Worm (Caenorhabditis elegans): Measurements from ENCODE around the gene F15E6.6.

DNA sequence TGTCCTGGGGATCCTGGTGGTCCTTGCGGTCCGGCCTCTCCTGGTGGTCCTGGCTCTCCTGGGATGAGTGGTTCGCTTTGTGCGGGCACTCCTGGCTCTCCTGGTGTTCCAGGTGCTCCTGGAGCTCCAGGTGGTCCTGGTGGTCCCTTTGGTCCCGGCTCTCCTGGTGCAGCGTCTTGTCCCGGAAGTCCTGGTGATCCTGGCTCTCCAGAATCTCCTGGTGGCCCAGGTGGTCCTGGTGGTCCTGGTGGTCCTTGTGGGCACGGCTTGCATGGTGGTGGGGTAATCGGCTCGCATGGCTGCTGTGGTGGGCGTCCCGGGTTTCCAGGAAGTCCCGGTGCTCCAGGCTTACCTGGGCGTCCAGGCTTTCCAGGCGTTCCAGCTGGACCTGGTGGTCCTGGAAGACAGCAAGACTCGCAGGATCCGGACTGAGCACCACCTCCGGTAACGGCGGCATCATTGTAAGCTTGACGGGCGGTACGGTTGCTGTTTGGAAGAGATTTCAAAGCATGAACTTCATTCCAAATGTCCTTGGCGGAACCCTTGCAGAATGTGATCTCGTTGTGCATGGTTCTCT lies 40.0 kb downstream of the F15E6.6 start:
- TF ChIP-seq aly-2 (tag; optimal IDR thresholded peaks at IDR 0.05) (no peak), elt-3 (tag; optimal IDR thresholded peaks at IDR 0.05) (no peak)

Measured in whole organism, L2 larva.